Worm (Caenorhabditis elegans): ENCODE results near the gene swt-1.

- TF ChIP-seq ceh-16 (tag; optimal IDR thresholded peaks at IDR 0.05) (no peak), nhr-11 (tag; optimal IDR thresholded peaks at IDR 0.05) (no peak), sea-2 (GFP tag; optimal IDR thresholded peaks at IDR 0.05) (no peak), nhr-28 (tag; optimal IDR thresholded peaks at IDR 0.05) (no peak), snpc-4 (tag; optimal IDR thresholded peaks at IDR 0.05) (no peak), daf-12 (tag; optimal IDR thresholded peaks at IDR 0.05) (no peak), nhr-77 (tag; optimal IDR thresholded peaks at IDR 0.05) (no peak), ama-1 (optimal IDR thresholded peaks at IDR 0.05) (no peak), ceh-28 (tag; optimal IDR thresholded peaks at IDR 0.05) (no peak), fkh-10 (GFP tag; optimal IDR thresholded peaks at IDR 0.05) (no peak), pqm-1 (tag; optimal IDR thresholded peaks at IDR 0.05) (peak; percentile 91)
These were observed 10.5 kb upstream of the swt-1 start for ce11 chrIV:296849-297248.

Data from whole organism, L3 larva.